Worm (Caenorhabditis elegans): ENCODE data around the gene M176.11.

- TF ChIP-seq nhr-77 (tag; optimal IDR thresholded peaks at IDR 0.05) (peak; percentile 7), lim-7 (GFP tag; IDR thresholded peaks at IDR 0.05) (no peak), aha-1 (tag) (no peak), ceh-44 (GFP tag; IDR thresholded peaks at IDR 0.05) (no peak), ces-1 (GFP tag; optimal IDR thresholded peaks at IDR 0.05) (no peak), ceh-32 (tag; optimal IDR thresholded peaks at IDR 0.05; ENCODE audit: poor library complexity) (no peak), nhr-42 (GFP tag; IDR thresholded peaks at IDR 0.05) (no peak), pha-4 (GFP tag; IDR thresholded peaks at IDR 0.05) (no peak), pha-4 (tag; optimal IDR thresholded peaks at IDR 0.05) (no peak), duxl-1 (tag; optimal IDR thresholded peaks at IDR 0.05; ENCODE audit: poor library complexity) (no peak), lsy-2 (tag; optimal IDR thresholded peaks at IDR 0.05) (no peak), nhr-102 (tag; optimal IDR thresholded peaks at IDR 0.05) (no peak)
Measured at ce11 chrII:9418065-9418567, 4.0 kb upstream of the M176.11 start, which contains the start of the genes M176.4 and M176.16.

Measured in whole organism, L4 larva.